Worm (Caenorhabditis elegans): Measurements from ENCODE around the gene F53E4.2.

DNA sequence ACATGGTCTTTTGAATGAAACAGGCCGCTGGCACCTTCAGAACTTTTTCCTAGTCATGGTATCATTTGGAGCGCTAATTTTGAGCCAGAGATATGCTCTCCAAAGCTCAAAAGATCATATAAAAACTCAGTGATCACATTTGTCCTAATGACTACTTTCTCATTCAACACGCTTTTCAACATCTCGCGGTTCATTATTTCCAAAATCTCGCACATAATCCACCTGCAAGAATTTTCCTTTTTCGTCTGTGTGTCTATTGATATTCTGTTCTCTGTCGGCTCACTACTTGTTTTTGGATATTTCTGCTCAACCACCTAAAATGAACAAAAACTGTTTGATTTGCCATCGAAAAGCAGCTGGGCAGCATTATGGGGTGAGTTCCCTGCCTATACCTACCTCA is 19.5 kb downstream of the F53E4.2 start, which contains the start of gene nhr-51:
- no peak for TF ChIP-seq aly-2 (tag; optimal IDR thresholded peaks at IDR 0.05)
- no peak for TF ChIP-seq nhr-129 (tag; optimal IDR thresholded peaks at IDR 0.05)
- no peak for TF ChIP-seq lin-39 (tag; optimal IDR thresholded peaks at IDR 0.05)
- no peak for TF ChIP-seq elt-3 (tag; optimal IDR thresholded peaks at IDR 0.05)
- TF ChIP-seq unc-62 (GFP tag; optimal IDR thresholded peaks at IDR 0.05), result no peak
